Fruit fly (Drosophila melanogaster): Measurements from ENCODE around the gene Hsdl2.
A peak's percentile ranks its signal among the peaks of the same experiment; 100 is the strongest.

Hsdl2 gene

dm6 chr3R:27679019-27679418, 1.7 kb downstream of the Hsdl2 start, which contains the start of gene CG12883:
Gene CG12883 (plus strand): TSS chr3R:27679291.
- no peak for TF ChIP-seq CG17801 (GFP tag; optimal IDR thresholded peaks at IDR 0.05; ENCODE audit: partially characterized antibody)

dm6 chr3R:27679667-27680066, 2.3 kb downstream of the Hsdl2 start:
- no peak for TF ChIP-seq CG17801 (GFP tag; optimal IDR thresholded peaks at IDR 0.05; ENCODE audit: partially characterized antibody)

dm6 chr3R:27681799-27682198, 4.5 kb downstream of the Hsdl2 start, which contains the start of gene Sce:
Gene Sce (minus strand): TSS chr3R:27682029.
- TF ChIP-seq CG17801 (GFP tag; optimal IDR thresholded peaks at IDR 0.05; ENCODE audit: partially characterized antibody) = no peak

- no peak for TF ChIP-seq CG17801 (GFP tag; optimal IDR thresholded peaks at IDR 0.05; ENCODE audit: partially characterized antibody)
Measured at dm6 chr3R:27685074-27685473, 7.8 kb downstream of the Hsdl2 start.

dm6 chr3R:27685539-27686012, 8.3 kb downstream of the Hsdl2 start, which contains the start of gene CG12880:
Gene CG12880 (plus strand): TSS chr3R:27685962.
- no peak for TF ChIP-seq CG17801 (GFP tag; optimal IDR thresholded peaks at IDR 0.05; ENCODE audit: partially characterized antibody)

- no peak for TF ChIP-seq CG17801 (GFP tag; optimal IDR thresholded peaks at IDR 0.05; ENCODE audit: partially characterized antibody)
Measured at dm6 chr3R:27688034-27688433, 10.7 kb downstream of the Hsdl2 start, which contains the start of gene CG31055. Gene CG31055 (minus strand): TSS chr3R:27688134.

dm6 chr3R:27692645-27693307, 15.5 kb downstream of the Hsdl2 start:
- TF ChIP-seq CG17801 (GFP tag; optimal IDR thresholded peaks at IDR 0.05; ENCODE audit: partially characterized antibody) = no peak

dm6 chr3R:27694018-27694417, 16.7 kb downstream of the Hsdl2 start, which contains the start of gene CG43319:
Gene CG43319 (plus strand): TSS chr3R:27694318.
- TF ChIP-seq CG17801 (GFP tag; optimal IDR thresholded peaks at IDR 0.05; ENCODE audit: partially characterized antibody) = no peak

dm6 chr3R:27694583-27694982, 17.3 kb downstream of the Hsdl2 start, which contains the start of gene Acp98AB:
Gene Acp98AB (plus strand): TSS chr3R:27694883.
- no peak for TF ChIP-seq CG17801 (GFP tag; optimal IDR thresholded peaks at IDR 0.05; ENCODE audit: partially characterized antibody)

- no peak for TF ChIP-seq CG17801 (GFP tag; optimal IDR thresholded peaks at IDR 0.05; ENCODE audit: partially characterized antibody)
Measured at dm6 chr3R:27695019-27695418, 17.7 kb downstream of the Hsdl2 start, which contains the start of gene HSPBAP1. Gene HSPBAP1 (plus strand): TSS chr3R:27695235.

dm6 chr3R:27699540-27700228, 22.4 kb downstream of the Hsdl2 start, which contains the start of gene ALiX:
Gene ALiX (minus strand): TSS chr3R:27700110.
- TF ChIP-seq CG17801 (GFP tag; optimal IDR thresholded peaks at IDR 0.05; ENCODE audit: partially characterized antibody) = no peak

- peak; percentile 19 for TF ChIP-seq CG17801 (GFP tag; optimal IDR thresholded peaks at IDR 0.05; ENCODE audit: partially characterized antibody)
Measured at dm6 chr3R:27700229-27700573, 22.9 kb downstream of the Hsdl2 start, which contains the start of gene btz. Gene btz (plus strand): TSS chr3R:27700361.

dm6 chr3R:27706039-27706580, 28.8 kb downstream of the Hsdl2 start:
- TF ChIP-seq CG17801 (GFP tag; optimal IDR thresholded peaks at IDR 0.05; ENCODE audit: partially characterized antibody) = no peak

dm6 chr3R:27706581-27707181, 29.4 kb downstream of the Hsdl2 start, which contains the start of the genes CROT and CG12877:
Gene CROT (minus strand): TSS chr3R:27706751.
Gene CG12877 (plus strand): TSS chr3R:27707100.
- peak; percentile 79 for TF ChIP-seq CG17801 (GFP tag; optimal IDR thresholded peaks at IDR 0.05; ENCODE audit: partially characterized antibody)

Measured in ovary, adult (tissue).